Worm (Caenorhabditis elegans): Measurements from ENCODE around the gene srz-54.
"Not testable (repeated sequence)": the region's sequence is repeated elsewhere in the genome, so short reads cannot be mapped to it uniquely, and the experiment has no call there.

srz-54 gene

ce11 chrV:16980368-16980767, at the start of gene srz-54:
Gene srz-54 (plus strand): TSS chrV:16980668.
- TF ChIP-seq snpc-4 (tag; optimal IDR thresholded peaks at IDR 0.05), result no peak
- no peak for TF ChIP-seq nhr-12 (tag; optimal IDR thresholded peaks at IDR 0.05)
- TF ChIP-seq ces-1 (GFP tag; optimal IDR thresholded peaks at IDR 0.05), result no peak
- TF ChIP-seq mep-1 (tag; optimal IDR thresholded peaks at IDR 0.05), result no peak
- no peak for TF ChIP-seq flh-1 (GFP tag; optimal IDR thresholded peaks at IDR 0.05)
- no peak for TF ChIP-seq nhr-2 (tag; optimal IDR thresholded peaks at IDR 0.05)
- no peak for TF ChIP-seq lsy-2 (tag; optimal IDR thresholded peaks at IDR 0.05)

ce11 chrV:16938731-16939130, 41.7 kb upstream of the srz-54 start, which contains the start of gene fbxa-148:
Gene fbxa-148 (plus strand): TSS chrV:16939031.
- not testable (repeated sequence) for TF ChIP-seq ceh-39, nhr-2, M03D4.4 (tag; optimal IDR thresholded peaks at IDR 0.05)

- TF ChIP-seq ceh-83 (GFP tag; optimal IDR thresholded peaks at IDR 0.05); lin-32 (GFP tag; optimal IDR thresholded peaks at IDR 0.05); unc-39 (tag; optimal IDR thresholded peaks at IDR 0.05): not testable (repeated sequence)
These were observed 32.5 kb upstream of the srz-54 start, which contains the start of gene fbxa-112 for ce11 chrV:16948011-16948410. Gene fbxa-112 (minus strand): TSS chrV:16948111.

- not testable (repeated sequence) for TF ChIP-seq sptf-1 (tag; optimal IDR thresholded peaks at IDR 0.05); ceh-83 (GFP tag; optimal IDR thresholded peaks at IDR 0.05); pha-4 (tag; optimal IDR thresholded peaks at IDR 0.05)
These were observed 30.9 kb upstream of the srz-54 start, which contains the start of gene fbxa-111 for ce11 chrV:16949609-16950008. Gene fbxa-111 (minus strand): TSS chrV:16949709.

ce11 chrV:16950036-16950435, 30.4 kb upstream of the srz-54 start:
- TF ChIP-seq ztf-11 (tag; optimal IDR thresholded peaks at IDR 0.05) (no peak), lsy-2 (tag; optimal IDR thresholded peaks at IDR 0.05) (no peak), mep-1 (tag; optimal IDR thresholded peaks at IDR 0.05) (no peak), elt-3 (tag; optimal IDR thresholded peaks at IDR 0.05) (no peak), nhr-237 (tag; optimal IDR thresholded peaks at IDR 0.05) (no peak), lin-32 (GFP tag; optimal IDR thresholded peaks at IDR 0.05) (no peak), nhr-76 (tag; optimal IDR thresholded peaks at IDR 0.05) (no peak), tbx-8 (GFP tag; optimal IDR thresholded peaks at IDR 0.05) (no peak), ces-1 (GFP tag; optimal IDR thresholded peaks at IDR 0.05) (no peak), lin-13 (tag; optimal IDR thresholded peaks at IDR 0.05) (no peak), mls-2 (tag; optimal IDR thresholded peaks at IDR 0.05) (no peak), unc-39 (tag; optimal IDR thresholded peaks at IDR 0.05) (no peak), sem-2 (GFP tag; optimal IDR thresholded peaks at IDR 0.05) (no peak), snpc-4 (tag; optimal IDR thresholded peaks at IDR 0.05) (no peak), M03D4.4 (tag; optimal IDR thresholded peaks at IDR 0.05) (no peak), ceh-83 (GFP tag; optimal IDR thresholded peaks at IDR 0.05) (no peak)

- no peak for TF ChIP-seq elt-3 (tag; optimal IDR thresholded peaks at IDR 0.05)
- no peak for TF ChIP-seq nhr-28 (tag; optimal IDR thresholded peaks at IDR 0.05)
- no peak for TF ChIP-seq M03D4.4 (tag; optimal IDR thresholded peaks at IDR 0.05)
- no peak for TF ChIP-seq mep-1 (tag; optimal IDR thresholded peaks at IDR 0.05)
- no peak for TF ChIP-seq drap-1 (GFP tag; optimal IDR thresholded peaks at IDR 0.05)
- no peak for TF ChIP-seq blmp-1 (tag; optimal IDR thresholded peaks at IDR 0.05)
- no peak for TF ChIP-seq nhr-237 (tag; optimal IDR thresholded peaks at IDR 0.05)
- TF ChIP-seq zip-8 (tag; optimal IDR thresholded peaks at IDR 0.05), result no peak
- no peak for TF ChIP-seq lsy-2 (tag; optimal IDR thresholded peaks at IDR 0.05)
- TF ChIP-seq lin-13 (tag; optimal IDR thresholded peaks at IDR 0.05), result no peak
- TF ChIP-seq unc-120 (tag; optimal IDR thresholded peaks at IDR 0.05; ENCODE audit: poor library complexity, severe bottlenecking), result no peak
- no peak for TF ChIP-seq unc-39 (tag; optimal IDR thresholded peaks at IDR 0.05)
- no peak for TF ChIP-seq ceh-43 (GFP tag; optimal IDR thresholded peaks at IDR 0.05)
- TF ChIP-seq nhr-2 (tag; optimal IDR thresholded peaks at IDR 0.05), result no peak
- no peak for TF ChIP-seq ceh-83 (GFP tag; optimal IDR thresholded peaks at IDR 0.05)
- TF ChIP-seq sem-2 (GFP tag; optimal IDR thresholded peaks at IDR 0.05), result no peak
- no peak for TF ChIP-seq tbx-8 (GFP tag; optimal IDR thresholded peaks at IDR 0.05)
- no peak for TF ChIP-seq elt-1 (tag; optimal IDR thresholded peaks at IDR 0.05; ENCODE audit: borderline replicate concordance, insufficient read depth)
- TF ChIP-seq ces-1 (GFP tag; optimal IDR thresholded peaks at IDR 0.05), result no peak
These were observed 29.0 kb upstream of the srz-54 start, which contains the start of gene clec-238 for ce11 chrV:16951504-16951903. Gene clec-238 (plus strand): TSS chrV:16951804.

All from whole organism, mixed stage, embryonic.